Fruit fly (Drosophila melanogaster) whole organism, wandering third instar larva: ENCODE data around the gene CG4854.

ENCODE experiments used
- Abd-B ChIP-seq: fragments of >200 bp; optimal IDR thresholded peaks from 2 replicates; lab custom pipeline; 2017; ENCODE audit warnings: missing biosample characterization, missing genetic modification characterization
- CG32264 ChIP-seq: fragments of 200-800 bp; sonication (Bioruptor generic); optimal IDR thresholded peaks from 2 replicates; lab custom pipeline; 2016; ENCODE audit warnings: missing biosample characterization, missing genetic modification characterization
- CG9705 ChIP-seq: fragments of 200-800 bp; sonication (Bioruptor generic); optimal IDR thresholded peaks from 2 replicates; lab custom pipeline; 2018; ENCODE audit warnings: missing biosample characterization, mild to moderate bottlenecking, missing genetic modification characterization
- CrebA ChIP-seq: fragments of 200-800 bp; sonication (Bioruptor generic); optimal IDR thresholded peaks from 2 replicates; lab custom pipeline; 2016; ENCODE audit warnings: missing biosample characterization, mild to moderate bottlenecking, missing genetic modification characterization, borderline replicate concordance
- Dfd ChIP-seq: fragments of >200 bp; optimal IDR thresholded peaks from 2 replicates; lab custom pipeline; 2017; ENCODE audit warnings: missing biosample characterization, missing genetic modification characterization
- Dif ChIP-seq: fragments of 200-275, 200-300 bp; sonication (Bioruptor generic); optimal IDR thresholded peaks from 2 replicates; lab custom pipeline; 2018; ENCODE audit warnings: missing biosample characterization, missing genetic modification characterization; ENCODE audit not compliant: partially characterized antibody
- GATAd ChIP-seq: sonication (Bioruptor generic); optimal IDR thresholded peaks from 2 replicates; lab custom pipeline; 2016; ENCODE audit warnings: missing biosample characterization, missing genetic modification characterization
- HLH106 ChIP-seq: fragments of 200-800 bp; optimal IDR thresholded peaks from 3 replicates; lab custom pipeline; 2019; ENCODE audit warnings: missing biosample characterization, mild to moderate bottlenecking, missing genetic modification characterization, moderate library complexity
- Hnf4 ChIP-seq: fragments of 200-800 bp; sonication (Bioruptor generic); optimal IDR thresholded peaks from 2 replicates; lab custom pipeline; 2016; ENCODE audit warnings: missing biosample characterization, mild to moderate bottlenecking, missing genetic modification characterization
- Jra ChIP-seq: sonication (Bioruptor generic); optimal IDR thresholded peaks from 2 replicates; lab custom pipeline; 2016; ENCODE audit warnings: missing biosample characterization, missing genetic modification characterization
- Mio ChIP-seq: sonication (Bioruptor generic); optimal IDR thresholded peaks from 2 replicates; lab custom pipeline; 2016; ENCODE audit warnings: missing biosample characterization, missing genetic modification characterization
- Myc ChIP-seq: fragments of >200 bp; optimal IDR thresholded peaks from 2 replicates; lab custom pipeline; 2017
- N ChIP-seq: fragments of >200 bp; optimal IDR thresholded peaks from 2 replicates; lab custom pipeline; 2018; ENCODE audit warnings: missing biosample characterization, missing external identifiers, missing genetic modification characterization
- OdsH ChIP-seq: fragments of 200-800 bp; sonication (Bioruptor generic); optimal IDR thresholded peaks from 2 replicates; lab custom pipeline; 2016; ENCODE audit warnings: missing biosample characterization, mild to moderate bottlenecking, missing genetic modification characterization
- Rel ChIP-seq, 2 experiments: fragments of 200-800 bp; sonication (Bioruptor generic) in 1 of 2; optimal IDR thresholded peaks; 2 replicates in 1 of 2; 3 replicates in 1 of 2; lab custom pipeline; 2016 to 2019; ENCODE audit warnings: mild to moderate bottlenecking in 2 of 2, missing biosample characterization in 2 of 2, missing genetic modification characterization in 2 of 2, moderate library complexity in 1 of 2
- Sp1 ChIP-seq: fragments of 200-800 bp; sonication (Bioruptor generic); optimal IDR thresholded peaks from 3 replicates; lab custom pipeline; 2019; ENCODE audit warnings: missing biosample characterization, mild to moderate bottlenecking, missing genetic modification characterization, moderate library complexity
- Vsx2 ChIP-seq: fragments of 200-300, 225-300 bp; sonication (Bioruptor generic); optimal IDR thresholded peaks from 2 replicates; lab custom pipeline; 2018; ENCODE audit warnings: missing biosample characterization, missing genetic modification characterization; ENCODE audit not compliant: partially characterized antibody
- br ChIP-seq: fragments of 200-800 bp; sonication (Bioruptor generic); optimal IDR thresholded peaks from 2 replicates; lab custom pipeline; 2016; ENCODE audit warnings: missing biosample characterization, missing genetic modification characterization
- brk ChIP-seq: fragments of 200-800 bp; sonication (Bioruptor generic); optimal IDR thresholded peaks from 2 replicates; lab custom pipeline; 2016; ENCODE audit warnings: missing biosample characterization, mild to moderate bottlenecking, missing genetic modification characterization
- dmrt93B ChIP-seq: fragments of 200-800 bp; sonication (Bioruptor generic); optimal IDR thresholded peaks from 2 replicates; lab custom pipeline; 2018; ENCODE audit warnings: missing biosample characterization, mild to moderate bottlenecking, missing genetic modification characterization
- dsf ChIP-seq: sonication (Bioruptor generic); optimal IDR thresholded peaks from 2 replicates; lab custom pipeline; 2016; ENCODE audit warnings: missing biosample characterization, missing genetic modification characterization, borderline replicate concordance
- foxo ChIP-seq, 2 experiments: fragments of 200-800 bp; sonication (Bioruptor generic); optimal IDR thresholded peaks; 2 replicates in 1 of 2; 3 replicates in 1 of 2; lab custom pipeline; 2016 to 2017; ENCODE audit warnings: missing biosample characterization in 2 of 2, missing genetic modification characterization in 2 of 2
- fru ChIP-seq: fragments of 200-800 bp; sonication (Bioruptor generic); optimal IDR thresholded peaks from 3 replicates; lab custom pipeline; 2016; ENCODE audit warnings: missing biosample characterization, mild to moderate bottlenecking, missing genetic modification characterization
- h ChIP-seq: fragments of 200-800 bp; sonication (Bioruptor generic); optimal IDR thresholded peaks from 3 replicates; lab custom pipeline; 2016; ENCODE audit warnings: missing biosample characterization, mild to moderate bottlenecking, missing genetic modification characterization
- jim ChIP-seq: fragments of 175-275, 200-325 bp; sonication (Bioruptor generic); optimal IDR thresholded peaks from 2 replicates; lab custom pipeline; 2016; ENCODE audit warnings: missing biosample characterization, mild to moderate bottlenecking, missing genetic modification characterization
- lola ChIP-seq: fragments of >200 bp; optimal IDR thresholded peaks from 2 replicates; lab custom pipeline; 2017; ENCODE audit warnings: missing biosample characterization, missing genetic modification characterization
- pan ChIP-seq: fragments of >200 bp; optimal IDR thresholded peaks from 2 replicates; lab custom pipeline; 2017
- psq ChIP-seq: fragments of 200-800 bp; sonication (Bioruptor generic); optimal IDR thresholded peaks from 3 replicates; lab custom pipeline; 2017; ENCODE audit warnings: missing biosample characterization, mild to moderate bottlenecking, missing genetic modification characterization, moderate library complexity
- rgr ChIP-seq: fragments of 200-800 bp; sonication (Bioruptor generic); optimal IDR thresholded peaks from 3 replicates; lab custom pipeline; 2016; ENCODE audit warnings: missing biosample characterization, mild to moderate bottlenecking, missing genetic modification characterization
- sage ChIP-seq: fragments of 200-800 bp; sonication (Bioruptor generic); optimal IDR thresholded peaks from 2 replicates; lab custom pipeline; 2016; ENCODE audit warnings: missing biosample characterization, mild to moderate bottlenecking, missing genetic modification characterization
- sv ChIP-seq: fragments of 200-800 bp; sonication (Bioruptor generic); optimal IDR thresholded peaks from 3 replicates; lab custom pipeline; 2016; ENCODE audit warnings: missing biosample characterization, missing genetic modification characterization
- usp ChIP-seq: fragments of >200 bp; optimal IDR thresholded peaks from 2 replicates; lab custom pipeline; 2017; ENCODE audit warnings: missing biosample characterization, missing genetic modification characterization
- woc ChIP-seq: sonication (Bioruptor generic); optimal IDR thresholded peaks from 2 replicates; lab custom pipeline; 2016; ENCODE audit warnings: missing biosample characterization, mild to moderate bottlenecking, missing genetic modification characterization

The CG4854 gene

dm6 chr3R:20055809-20056208, 28.0 kb downstream of the CG4854 start, which contains the start of gene CG17193:
TSS of gene CG17193 (minus strand) at chr3R:20056097.
- TF ChIP-seq N (GFP tag; lab: Kevin White, UChicago) (no peak), dsf (GFP tag; lab: Kevin White, UChicago) (no peak), Dif (GFP tag; lab: Kevin White, UChicago) (no peak), foxo (GFP tag; optimal IDR thresholded peaks at IDR 0.05; lab: Kevin White, UChicago) (no peak), psq (GFP tag; lab: Kevin White, UChicago) (no peak), Sp1 (no peak), lola (GFP tag; lab: Kevin White, UChicago) (no peak), dmrt93B (GFP tag; lab: Kevin White, UChicago) (no peak), brk (GFP tag; lab: Kevin White, UChicago) (no peak), Dfd (GFP tag; lab: Kevin White, UChicago) (no peak), Jra (no peak), HLH106 (tag; lab: Kevin White, UChicago) (no peak), OdsH (GFP tag; lab: Kevin White, UChicago) (no peak), Hnf4 (no peak), CG32264 (GFP tag; lab: Kevin White, UChicago) (no peak), Abd-B (GFP tag; lab: Kevin White, UChicago) (no peak), sv (GFP tag; lab: Kevin White, UChicago) (no peak)
- TF ChIP-seq, all 38 proteins: peak for 0

dm6 chr3R:20057501-20057900, 29.6 kb downstream of the CG4854 start, which contains the start of gene mdlc:
TSS of gene mdlc (plus strand) at chr3R:20057748.
- TF ChIP-seq CrebA (GFP tag; lab: Kevin White, UChicago) (no peak), foxo (GFP tag; optimal IDR thresholded peaks at IDR 0.05; lab: Kevin White, UChicago) (peak in 1 of 2 experiments; percentile 23)

- TF ChIP-seq sage (GFP tag; lab: Kevin White, UChicago), result no peak
- TF ChIP-seq Hnf4, result no peak
- no peak for TF ChIP-seq OdsH (GFP tag; lab: Kevin White, UChicago)
- no peak for TF ChIP-seq Myc (lab: Kevin White, UChicago)
- TF ChIP-seq Vsx2 (GFP tag; lab: Kevin White, UChicago), result no peak
- no peak for TF ChIP-seq Dfd (GFP tag; lab: Kevin White, UChicago)
- no peak for TF ChIP-seq CG9705 (GFP tag; lab: Kevin White, UChicago)
- TF ChIP-seq N (GFP tag; lab: Kevin White, UChicago), result no peak
These were observed 31.1 kb downstream of the CG4854 start for dm6 chr3R:20058960-20059359.

DNA sequence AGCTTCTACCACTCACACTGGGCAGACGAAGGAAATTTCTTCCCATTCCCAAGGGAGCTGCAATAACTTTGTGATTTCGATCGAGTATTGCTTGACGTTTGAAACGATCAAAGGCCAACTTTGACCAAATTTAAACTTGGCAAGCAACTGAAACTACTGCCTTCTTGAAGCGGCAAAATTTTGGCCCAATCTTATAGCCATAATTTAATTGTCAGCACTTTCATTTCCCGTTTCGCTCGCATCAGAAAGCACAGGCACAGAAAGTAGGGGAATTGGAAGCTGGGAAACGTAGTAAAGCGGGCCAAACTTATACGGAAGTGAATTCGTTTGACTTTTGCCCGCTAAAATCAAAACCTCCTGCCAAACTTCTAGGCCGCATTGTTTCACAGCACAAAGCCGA, 31.8 kb downstream of the CG4854 start, which contains the start of gene CG4390:
TSS of gene CG4390 (minus strand) at position 101 of the 400 bp plus-strand sequence.
- no peak for TF ChIP-seq fru
- no peak for TF ChIP-seq dsf (GFP tag; lab: Kevin White, UChicago)
- TF ChIP-seq N (GFP tag; lab: Kevin White, UChicago), result no peak
- no peak for TF ChIP-seq woc (GFP tag; lab: Kevin White, UChicago)
- TF ChIP-seq Vsx2 (GFP tag; lab: Kevin White, UChicago), result no peak
- no peak for TF ChIP-seq h (GFP tag; lab: Kevin White, UChicago)
- TF ChIP-seq Dfd (GFP tag; lab: Kevin White, UChicago), result no peak
- no peak for TF ChIP-seq dmrt93B (GFP tag; lab: Kevin White, UChicago)
- no peak for TF ChIP-seq jim (GFP tag; lab: Kevin White, UChicago)

DNA sequence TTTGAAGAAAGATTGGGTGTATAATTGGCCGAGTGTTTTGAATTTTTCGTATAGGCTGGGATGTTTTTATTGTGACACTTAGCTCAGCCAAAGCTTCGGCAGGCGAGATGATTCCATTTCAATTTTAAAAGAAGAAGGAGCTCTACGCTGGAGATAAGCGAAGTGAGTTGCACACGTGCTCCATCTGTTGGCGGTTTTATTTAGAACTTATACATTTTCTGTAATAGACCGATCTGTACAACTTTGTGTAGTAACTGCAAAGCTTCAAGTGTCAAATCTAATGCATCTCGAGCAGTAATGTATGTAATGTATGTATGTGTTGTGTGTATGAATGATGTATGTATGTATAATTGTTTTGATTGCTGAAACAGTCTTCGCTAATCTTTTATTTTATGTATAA, 38.6 kb downstream of the CG4854 start:
- TF ChIP-seq GATAd, result no peak
- no peak for TF ChIP-seq rgr (GFP tag; lab: Kevin White, UChicago)
- no peak for TF ChIP-seq Dfd (GFP tag; lab: Kevin White, UChicago)
- TF ChIP-seq OdsH (GFP tag; lab: Kevin White, UChicago), result no peak
- no peak for TF ChIP-seq Rel (GFP tag; optimal IDR thresholded peaks at IDR 0.05; lab: Kevin White, UChicago)
- no peak for TF ChIP-seq Rel (tag; optimal IDR thresholded peaks at IDR 0.05; lab: Kevin White, UChicago)
- TF ChIP-seq usp (GFP tag; lab: Kevin White, UChicago), result no peak
- TF ChIP-seq Myc (lab: Kevin White, UChicago), result no peak
- no peak for TF ChIP-seq br
- no peak for TF ChIP-seq Hnf4
- no peak for TF ChIP-seq psq (GFP tag; lab: Kevin White, UChicago)
- no peak for TF ChIP-seq CG9705 (GFP tag; lab: Kevin White, UChicago)
- TF ChIP-seq jim (GFP tag; lab: Kevin White, UChicago), result no peak
- TF ChIP-seq sv (GFP tag; lab: Kevin White, UChicago), result no peak
- no peak for TF ChIP-seq pan (lab: Kevin White, UChicago)
- no peak for TF ChIP-seq fru
- no peak for TF ChIP-seq lola (GFP tag; lab: Kevin White, UChicago)
- no peak for TF ChIP-seq CrebA (GFP tag; lab: Kevin White, UChicago)
- TF ChIP-seq Dif (GFP tag; lab: Kevin White, UChicago), result no peak
- no peak for TF ChIP-seq Mio (GFP tag; lab: Kevin White, UChicago)
